Worm (Caenorhabditis elegans): ENCODE measurements around the gene W09H1.1.

ce11 chrII:13156971-13157370 lies 24.4 kb downstream of the W09H1.1 start, which contains the start of the genes hpr-17 and F32A11.1:
- TF ChIP-seq elt-3 (tag; optimal IDR thresholded peaks at IDR 0.05) (peak in 2 of 6 experiments; percentile 76 to 85), nhr-28 (tag; optimal IDR thresholded peaks at IDR 0.05) (no peak), ztf-11 (tag; optimal IDR thresholded peaks at IDR 0.05) (peak in 1 of 2 experiments; percentile 53), fkh-10 (GFP tag; optimal IDR thresholded peaks at IDR 0.05) (peak; percentile 40), skn-1 (tag; optimal IDR thresholded peaks at IDR 0.05) (peak; percentile 91), unc-98 (GFP tag; IDR thresholded peaks at IDR 0.05) (peak; percentile 75), mef-2 (tag; optimal IDR thresholded peaks at IDR 0.05) (peak; percentile 13), lin-13 (GFP tag; optimal IDR thresholded peaks at IDR 0.05) (peak; percentile 85), alr-1 (tag; optimal IDR thresholded peaks at IDR 0.05; ENCODE audit: borderline replicate concordance) (no peak), unc-62 (GFP tag; optimal IDR thresholded peaks at IDR 0.05) (no peak), lir-3 (tag; optimal IDR thresholded peaks at IDR 0.05; ENCODE audit: poor library complexity) (peak; percentile 77), pqm-1 (tag; optimal IDR thresholded peaks at IDR 0.05) (no peak)
